Fruit fly (Drosophila melanogaster): ENCODE data around the gene CG15564.

Gene CG15564

DNA sequence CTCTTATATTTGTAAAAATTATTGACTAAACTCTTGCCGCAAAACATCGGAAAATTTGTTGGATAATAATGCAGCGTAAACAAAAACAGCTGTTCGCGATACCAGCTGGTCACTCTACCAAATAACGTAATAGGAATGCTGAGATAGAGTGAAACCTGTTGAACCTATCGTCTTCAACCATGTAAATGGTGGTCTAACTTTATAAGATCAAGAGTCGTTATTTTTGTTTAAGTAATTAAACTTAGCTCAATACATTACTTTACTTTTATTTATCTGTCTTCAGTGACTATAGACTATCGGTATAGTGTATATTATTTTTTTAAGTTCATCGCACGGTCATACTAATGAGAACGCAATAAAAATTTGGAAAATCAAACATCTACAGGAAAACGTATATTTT lies 19.6 kb upstream of the CG15564 start, which contains the start of the genes CG1750 and spn-F:
CG1750 (minus strand) TSS at position 93 of the 400 bp plus-strand sequence.
spn-F (plus strand) TSS at position 320 of the 400 bp plus-strand sequence.
- TF ChIP-seq rn (GFP tag; IDR thresholded peaks at IDR 0.05): no peak
- no peak for TF ChIP-seq EcR (GFP tag; optimal IDR thresholded peaks at IDR 0.05)
- no peak for TF ChIP-seq CG34367 (tag; optimal IDR thresholded peaks at IDR 0.05)
- TF ChIP-seq CG15710 (tag; optimal IDR thresholded peaks at IDR 0.05): no peak
- TF ChIP-seq CG17806 (tag; optimal IDR thresholded peaks at IDR 0.05): no peak
- no peak for TF ChIP-seq CG8301 (tag; optimal IDR thresholded peaks at IDR 0.05)
- no peak for TF ChIP-seq Pif1A (GFP tag; optimal IDR thresholded peaks at IDR 0.05)
- no peak for TF ChIP-seq CG4496 (GFP tag; IDR thresholded peaks at IDR 0.05)
- no peak for TF ChIP-seq CG14655 (GFP tag; optimal IDR thresholded peaks at IDR 0.05)
- no peak for TF ChIP-seq CG10348 (GFP tag; IDR thresholded peaks at IDR 0.05)
- TF ChIP-seq CG12605 (GFP tag; IDR thresholded peaks at IDR 0.05): no peak
- TF ChIP-seq CG32121 (GFP tag; IDR thresholded peaks at IDR 0.05): no peak
- no peak for TF ChIP-seq Ets98B (GFP tag; IDR thresholded peaks at IDR 0.05)
- no peak for TF ChIP-seq D1 (tag; optimal IDR thresholded peaks at IDR 0.05)
- no peak for TF ChIP-seq Pif1B (GFP tag; optimal IDR thresholded peaks at IDR 0.05)
- no peak for TF ChIP-seq gl (tag; optimal IDR thresholded peaks at IDR 0.05)
- no peak for TF ChIP-seq Snoo (tag; optimal IDR thresholded peaks at IDR 0.05)
- no peak for TF ChIP-seq CG8159 (tag; optimal IDR thresholded peaks at IDR 0.05)

DNA sequence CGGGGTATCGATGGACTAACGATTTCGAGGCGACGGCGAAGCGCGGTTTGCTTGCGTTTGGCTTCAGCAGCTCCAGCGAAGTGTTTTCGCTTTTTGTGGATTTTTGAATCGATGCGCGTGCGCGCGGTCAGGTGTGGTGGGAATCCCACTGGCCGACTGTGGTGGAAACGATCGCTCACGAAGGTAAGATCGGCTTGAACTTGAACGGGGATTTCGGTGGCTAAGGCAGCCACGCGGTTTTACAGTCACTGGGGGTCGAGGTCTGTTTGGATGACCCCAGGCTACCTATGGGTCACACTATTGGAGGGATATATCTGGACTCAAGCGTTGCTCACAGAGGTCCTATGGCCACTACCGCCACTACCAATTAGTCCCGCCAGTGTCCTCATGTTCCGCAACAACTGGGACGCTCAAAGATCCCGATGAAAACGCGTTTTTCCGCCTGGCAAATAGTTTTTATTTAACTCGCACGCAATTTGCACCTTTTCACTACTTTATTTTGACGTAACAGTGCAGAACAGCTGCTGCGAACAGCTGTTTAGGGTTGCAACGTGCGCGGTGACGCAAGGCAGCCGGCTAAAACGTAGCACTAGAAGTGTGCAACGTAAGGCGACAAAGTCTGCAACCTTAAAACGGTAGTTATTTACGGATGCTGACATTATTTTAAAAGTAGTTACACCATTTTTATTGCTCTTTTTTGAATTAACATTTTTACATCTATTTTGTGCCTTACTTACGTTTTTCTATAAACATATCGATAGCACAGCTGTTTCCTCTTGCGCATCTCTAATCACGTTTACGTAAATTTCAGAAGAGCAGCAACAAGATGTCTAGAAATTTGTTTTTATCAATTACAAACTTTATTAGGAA lies 17.2 kb upstream of the CG15564 start, which contains the start of the genes qless and mRpL32:
qless (minus strand) TSS at position 516 of the 870 bp plus-strand sequence.
mRpL32 (plus strand) TSS at position 780 of the 870 bp plus-strand sequence.
- TF ChIP-seq CG14655 (GFP tag; optimal IDR thresholded peaks at IDR 0.05) (no peak), fd96Ca (GFP tag; IDR thresholded peaks at IDR 0.05) (peak; percentile 65; the same call in 2 of the 3 replicates), rn (GFP tag; IDR thresholded peaks at IDR 0.05) (peak; percentile 62; the same call in 1 of the 2 replicates), CG17806 (tag; optimal IDR thresholded peaks at IDR 0.05) (peak; percentile 52), CG32121 (GFP tag; IDR thresholded peaks at IDR 0.05) (peak; percentile 64), Snoo (tag; optimal IDR thresholded peaks at IDR 0.05) (no peak), CG4496 (GFP tag; IDR thresholded peaks at IDR 0.05) (peak; percentile 77; the same call in 2 of the 3 replicates), CG10348 (GFP tag; IDR thresholded peaks at IDR 0.05) (no peak), Ets98B (GFP tag; IDR thresholded peaks at IDR 0.05) (peak; percentile 69), gl (tag; optimal IDR thresholded peaks at IDR 0.05) (no peak), CG9948 (tag; optimal IDR thresholded peaks at IDR 0.05) (peak; percentile 31), EcR (GFP tag; optimal IDR thresholded peaks at IDR 0.05) (peak; percentile 68), CG8159 (tag; optimal IDR thresholded peaks at IDR 0.05) (no peak), CG8301 (tag; optimal IDR thresholded peaks at IDR 0.05) (no peak)

DNA sequence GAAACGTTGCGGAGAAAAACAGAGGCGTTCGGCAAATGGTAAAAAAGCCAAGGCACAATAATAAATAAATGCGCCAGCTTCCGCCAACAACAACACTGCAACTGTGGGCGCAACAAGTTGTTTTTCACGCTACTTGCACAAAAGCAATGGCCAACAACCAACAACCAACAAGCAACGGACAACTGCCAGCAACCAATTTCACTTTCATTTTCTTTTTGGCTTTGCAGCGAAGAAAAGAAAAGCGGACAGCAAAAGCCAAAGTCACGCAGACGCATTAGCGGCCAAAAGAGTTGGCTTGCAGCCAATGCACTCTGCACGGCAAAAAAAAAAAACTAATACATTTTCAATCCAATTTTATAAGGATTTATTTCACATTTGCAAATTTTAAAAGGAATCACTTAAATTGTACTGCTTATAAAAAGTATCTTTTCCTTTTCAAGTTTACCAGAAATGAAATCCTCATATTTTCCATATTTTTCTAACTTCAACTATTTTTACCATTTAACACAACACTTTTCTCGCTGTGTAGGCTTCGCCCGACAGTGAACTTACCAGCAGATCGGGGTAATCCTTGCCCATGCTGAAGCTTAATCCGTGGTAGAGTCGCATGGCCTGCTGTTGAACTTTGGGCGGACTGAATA lies 16.1 kb upstream of the CG15564 start:
- no peak for TF ChIP-seq Snoo (tag; optimal IDR thresholded peaks at IDR 0.05)
- TF ChIP-seq Pif1B (GFP tag; optimal IDR thresholded peaks at IDR 0.05): peak; percentile 23
- TF ChIP-seq rn (GFP tag; IDR thresholded peaks at IDR 0.05): no peak
- TF ChIP-seq EcR (GFP tag; optimal IDR thresholded peaks at IDR 0.05): no peak
- peak; percentile 55 for TF ChIP-seq Pif1A (GFP tag; optimal IDR thresholded peaks at IDR 0.05)
- TF ChIP-seq CG8301 (tag; optimal IDR thresholded peaks at IDR 0.05): peak; percentile 58
- peak; percentile 60 for TF ChIP-seq CG12605 (GFP tag; IDR thresholded peaks at IDR 0.05)
- no peak for TF ChIP-seq CG14655 (GFP tag; optimal IDR thresholded peaks at IDR 0.05)
- TF ChIP-seq gl (tag; optimal IDR thresholded peaks at IDR 0.05): no peak
- TF ChIP-seq CG34367 (tag; optimal IDR thresholded peaks at IDR 0.05): peak; percentile 4
- peak; percentile 81 for TF ChIP-seq Ets98B (GFP tag; IDR thresholded peaks at IDR 0.05)
- TF ChIP-seq CG10348 (GFP tag; IDR thresholded peaks at IDR 0.05): no peak
- peak; percentile 74; the same call in 2 of the 3 replicates for TF ChIP-seq CG4496 (GFP tag; IDR thresholded peaks at IDR 0.05)
- no peak for TF ChIP-seq CG15710 (tag; optimal IDR thresholded peaks at IDR 0.05)
- TF ChIP-seq CG8159 (tag; optimal IDR thresholded peaks at IDR 0.05): no peak
- 0 out of 3 replicates have a peak, but pooled peaks have one; percentile 52 for TF ChIP-seq fd96Ca (GFP tag; IDR thresholded peaks at IDR 0.05)
- TF ChIP-seq CG13204 (GFP tag; optimal IDR thresholded peaks at IDR 0.05): no peak
- TF ChIP-seq D1 (tag; optimal IDR thresholded peaks at IDR 0.05): no peak
- no peak for TF ChIP-seq CG9948 (tag; optimal IDR thresholded peaks at IDR 0.05)
- TF ChIP-seq CG17806 (tag; optimal IDR thresholded peaks at IDR 0.05): no peak
- peak; percentile 82 for TF ChIP-seq CG32121 (GFP tag; IDR thresholded peaks at IDR 0.05)

dm6 chr3R:31250426-31251034 lies 15.4 kb upstream of the CG15564 start:
- TF ChIP-seq Ets98B (GFP tag; IDR thresholded peaks at IDR 0.05) (no peak), CG13204 (GFP tag; optimal IDR thresholded peaks at IDR 0.05) (no peak), EcR (GFP tag; optimal IDR thresholded peaks at IDR 0.05) (peak; percentile 32), Snoo (tag; optimal IDR thresholded peaks at IDR 0.05) (no peak), fd96Ca (GFP tag; IDR thresholded peaks at IDR 0.05) (no peak), CG15710 (tag; optimal IDR thresholded peaks at IDR 0.05) (no peak), CG4496 (GFP tag; IDR thresholded peaks at IDR 0.05) (no peak), D1 (tag; optimal IDR thresholded peaks at IDR 0.05) (no peak), CG14655 (GFP tag; optimal IDR thresholded peaks at IDR 0.05) (no peak), CG32121 (GFP tag; IDR thresholded peaks at IDR 0.05) (peak; percentile 21; the same call in 1 of the 2 replicates), Pif1A (GFP tag; optimal IDR thresholded peaks at IDR 0.05) (peak; percentile 0), CG34367 (tag; optimal IDR thresholded peaks at IDR 0.05) (peak; percentile 3), CG12605 (GFP tag; IDR thresholded peaks at IDR 0.05) (no peak), CG8301 (tag; optimal IDR thresholded peaks at IDR 0.05) (no peak), rn (GFP tag; IDR thresholded peaks at IDR 0.05) (no peak), Pif1B (GFP tag; optimal IDR thresholded peaks at IDR 0.05) (no peak), gl (tag; optimal IDR thresholded peaks at IDR 0.05) (no peak), CG9948 (tag; optimal IDR thresholded peaks at IDR 0.05) (no peak), CG17806 (tag; optimal IDR thresholded peaks at IDR 0.05) (no peak), CG8159 (tag; optimal IDR thresholded peaks at IDR 0.05) (no peak), CG10348 (GFP tag; IDR thresholded peaks at IDR 0.05) (no peak)

Data from whole organism, pupa.